Worm (Caenorhabditis elegans) whole organism, L3 larva: ENCODE results near the gene cho-1.

Source experiments
- R02D3.7 ChIP-seq: fragments of 150-350 bp; optimal IDR thresholded peaks from 2 replicates; lab custom pipeline; 2014; ENCODE audit warnings: missing biosample characterization, missing genetic modification characterization
- ZK546.5 ChIP-seq: sonication (generic microtip); optimal IDR thresholded peaks from 2 replicates; lab custom pipeline; 2017; ENCODE audit warnings: missing biosample characterization, missing genetic modification characterization
- aly-2 ChIP-seq: fragments of 150-350 bp; optimal IDR thresholded peaks from 2 replicates; lab custom pipeline; 2014; ENCODE audit warnings: missing biosample characterization, missing genetic modification characterization
- ama-1 ChIP-seq: fragments of 150-350 bp; optimal IDR thresholded peaks from 2 replicates; lab custom pipeline; 2018
- ceh-28 ChIP-seq: fragments of 150-350 bp; optimal IDR thresholded peaks from 2 replicates; lab custom pipeline; 2014; ENCODE audit warnings: missing biosample characterization, missing genetic modification reagents, missing genetic modification characterization
- ceh-82 ChIP-seq: fragments of 150-350 bp; optimal IDR thresholded peaks from 2 replicates; lab custom pipeline; 2014; ENCODE audit warnings: missing biosample characterization, missing genetic modification characterization
- ceh-9 ChIP-seq: sonication (generic microtip); optimal IDR thresholded peaks from 2 replicates; lab custom pipeline; 2018; ENCODE audit warnings: missing biosample characterization, missing genetic modification characterization
- daf-12 ChIP-seq: fragments of 150-350 bp; optimal IDR thresholded peaks from 2 replicates; lab custom pipeline; 2014; ENCODE audit warnings: missing biosample characterization, missing genetic modification reagents, missing genetic modification characterization
- egl-27 ChIP-seq: sonication (generic microtip); optimal IDR thresholded peaks from 4 replicates; lab custom pipeline; 2017; ENCODE audit warnings: missing biosample characterization, missing genetic modification reagents, missing genetic modification characterization
- egl-5 ChIP-seq: fragments of 150-350 bp; optimal IDR thresholded peaks from 2 replicates; lab custom pipeline; 2017; ENCODE audit warnings: missing biosample characterization, missing genetic modification reagents, missing genetic modification characterization, inconsistent platforms
- elt-1 ChIP-seq: fragments of 150-350 bp; optimal IDR thresholded peaks from 2 replicates; lab custom pipeline; 2014; ENCODE audit warnings: missing biosample characterization, missing genetic modification characterization
- elt-2 ChIP-seq: sonication (generic microtip); optimal IDR thresholded peaks from 2 replicates; lab custom pipeline; 2016; ENCODE audit warnings: missing genetic modification reagents, mild to moderate bottlenecking, missing genetic modification characterization, missing compliant biosample characterization
- eor-1 ChIP-seq, 2 experiments: fragments of 150-350 bp; optimal IDR thresholded peaks; 2 replicates each; lab custom pipeline; 2014 to 2018; ENCODE audit warnings: missing biosample characterization in 2 of 2, missing genetic modification characterization in 2 of 2
- fkh-10 ChIP-seq: sonication (generic microtip); optimal IDR thresholded peaks from 2 replicates; lab custom pipeline; 2017; ENCODE audit warnings: missing biosample characterization, missing genetic modification reagents, missing genetic modification characterization
- fkh-2 ChIP-seq: fragments of 150-350 bp; optimal IDR thresholded peaks from 2 replicates; lab custom pipeline; 2014; ENCODE audit warnings: missing biosample characterization, missing genetic modification reagents, missing genetic modification characterization
- fos-1 ChIP-seq: fragments of 150-350 bp; optimal IDR thresholded peaks from 2 replicates; lab custom pipeline; 2014; ENCODE audit warnings: missing biosample characterization, missing genetic modification characterization
- hmg-11 ChIP-seq: sonication (generic microtip); optimal IDR thresholded peaks from 2 replicates; lab custom pipeline; 2016; ENCODE audit warnings: missing genetic modification characterization, missing compliant biosample characterization
- jun-1 ChIP-seq: fragments of 150-350 bp; optimal IDR thresholded peaks from 2 replicates; lab custom pipeline; 2014; ENCODE audit warnings: missing biosample characterization, missing genetic modification reagents, missing genetic modification characterization
- lin-39 ChIP-seq: fragments of 150-350 bp; optimal IDR thresholded peaks from 2 replicates; lab custom pipeline; 2018; ENCODE audit warnings: missing biosample characterization, missing genetic modification reagents, missing genetic modification characterization
- nfya-1 ChIP-seq: sonication (generic microtip); optimal IDR thresholded peaks from 2 replicates; lab custom pipeline; 2017; ENCODE audit warnings: missing genetic modification characterization, mild to moderate bottlenecking, missing compliant biosample characterization, antibody characterized with exemption, moderate library complexity; ENCODE audit not compliant: insufficient read depth
- nhr-11 ChIP-seq: fragments of 150-350 bp; optimal IDR thresholded peaks from 2 replicates; lab custom pipeline; 2014; ENCODE audit warnings: missing biosample characterization, missing genetic modification characterization
- nhr-12 ChIP-seq: fragments of 150-350 bp; optimal IDR thresholded peaks from 2 replicates; lab custom pipeline; 2014; ENCODE audit warnings: missing biosample characterization, missing genetic modification characterization
- nhr-23 ChIP-seq: fragments of 150-350 bp; optimal IDR thresholded peaks from 2 replicates; lab custom pipeline; 2014; ENCODE audit warnings: missing biosample characterization, missing genetic modification reagents, missing genetic modification characterization
- nhr-237 ChIP-seq: fragments of 150-350 bp; optimal IDR thresholded peaks from 2 replicates; lab custom pipeline; 2014; ENCODE audit warnings: missing biosample characterization, missing genetic modification characterization
- nhr-25 ChIP-seq: sonication (generic microtip); optimal IDR thresholded peaks from 2 replicates; lab custom pipeline; 2017; ENCODE audit warnings: missing biosample characterization, missing genetic modification characterization
- nhr-28 ChIP-seq: fragments of 150-350 bp; optimal IDR thresholded peaks from 2 replicates; lab custom pipeline; 2014; ENCODE audit warnings: missing biosample characterization, missing genetic modification characterization
- nhr-43 ChIP-seq: sonication (generic microtip); optimal IDR thresholded peaks from 2 replicates; lab custom pipeline; 2016; ENCODE audit warnings: mild to moderate bottlenecking, missing genetic modification characterization, missing compliant biosample characterization; ENCODE audit not compliant: poor library complexity, severe bottlenecking
- nhr-67 ChIP-seq: fragments of 150-350 bp; optimal IDR thresholded peaks from 2 replicates; lab custom pipeline; 2014; ENCODE audit warnings: missing biosample characterization, missing genetic modification characterization
- nhr-76 ChIP-seq: fragments of 150-350 bp; sonication (generic microtip); optimal IDR thresholded peaks from 5 replicates; lab custom pipeline; 2014; ENCODE audit warnings: missing biosample characterization, missing genetic modification characterization
- nhr-77 ChIP-seq: fragments of 150-350 bp; optimal IDR thresholded peaks from 2 replicates; lab custom pipeline; 2014; ENCODE audit warnings: missing biosample characterization, missing genetic modification characterization
- pha-4 ChIP-seq: fragments of 150-350 bp; optimal IDR thresholded peaks from 2 replicates; lab custom pipeline; 2014; ENCODE audit warnings: missing biosample characterization, missing genetic modification reagents, missing genetic modification characterization
- pqm-1 ChIP-seq: fragments of 150-350 bp; optimal IDR thresholded peaks from 2 replicates; lab custom pipeline; 2017; ENCODE audit warnings: missing biosample characterization, missing genetic modification characterization, inconsistent platforms
- sea-2 ChIP-seq: fragments of 150-350 bp; sonication (generic microtip); optimal IDR thresholded peaks from 4 replicates; lab custom pipeline; 2014; ENCODE audit warnings: missing biosample characterization, missing genetic modification reagents, missing genetic modification characterization
- snpc-4 ChIP-seq: fragments of 150-350 bp; optimal IDR thresholded peaks from 2 replicates; lab custom pipeline; 2014; ENCODE audit warnings: missing biosample characterization, missing genetic modification characterization
- unc-62 ChIP-seq: fragments of 150-350 bp; sonication (generic microtip); optimal IDR thresholded peaks from 4 replicates; lab custom pipeline; 2014; ENCODE audit warnings: missing biosample characterization, missing genetic modification reagents, missing genetic modification characterization
- zag-1 ChIP-seq: fragments of 150-350 bp; optimal IDR thresholded peaks from 2 replicates; lab custom pipeline; 2014; ENCODE audit warnings: missing biosample characterization, missing genetic modification characterization
- ztf-11 ChIP-seq: fragments of 150-350 bp; optimal IDR thresholded peaks from 2 replicates; lab custom pipeline; 2014; ENCODE audit warnings: missing biosample characterization, missing genetic modification characterization

The cho-1 gene

DNA sequence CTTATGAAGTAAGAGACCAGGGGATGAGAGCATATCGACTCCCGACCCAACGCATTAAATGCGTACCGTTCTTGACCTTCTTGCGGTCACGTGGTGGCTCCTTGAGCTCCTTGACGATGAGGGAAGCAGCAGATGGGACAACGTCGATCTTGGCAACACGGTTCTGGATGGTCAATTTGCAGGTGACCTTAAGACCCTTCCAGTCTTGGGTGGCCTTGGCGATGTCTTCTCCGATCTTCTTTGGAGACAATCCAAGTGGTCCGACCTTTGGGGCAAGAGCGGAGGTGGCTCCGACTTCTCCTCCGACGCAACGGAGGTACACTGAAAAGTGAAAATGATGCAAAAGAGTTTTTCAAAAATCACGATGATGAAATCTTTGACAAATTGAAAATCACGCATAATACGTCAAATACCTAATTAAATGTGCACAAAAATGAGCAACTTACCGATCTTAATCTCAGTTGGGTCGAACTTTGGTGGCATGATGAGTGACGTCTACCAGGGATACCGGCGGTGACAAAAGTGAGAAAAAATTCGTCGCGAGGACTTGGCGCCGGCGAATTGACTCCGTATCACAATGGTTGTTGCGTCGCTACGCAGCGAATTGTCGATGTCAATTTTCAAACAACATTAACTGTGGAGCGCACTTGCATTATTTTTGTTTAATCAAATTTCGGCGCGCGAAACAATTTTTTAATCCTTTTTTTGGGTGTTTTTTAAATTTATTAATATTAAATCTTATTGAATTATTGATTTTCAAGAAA, 25.9 kb upstream of the cho-1 start, which contains the start of gene rpl-12 (continued):
- TF ChIP-seq ZK546.5 (peak; percentile 74), nhr-76 (tag; lab: Kevin White, UChicago) (peak; percentile 72), ceh-82 (tag; lab: Kevin White, UChicago) (peak; percentile 89), nhr-67 (no peak), ceh-28 (tag; lab: Kevin White, UChicago) (peak; percentile 92), egl-27 (tag; lab: Kevin White, UChicago) (peak; percentile 88), fkh-10 (GFP tag; lab: Kevin White, UChicago) (peak; percentile 99), nhr-237 (tag; lab: Kevin White, UChicago) (no peak), nhr-12 (no peak), pqm-1 (peak; percentile 90), nhr-43 (tag; lab: Kevin White, UChicago) (peak; percentile 98), hmg-11 (peak; percentile 91), nhr-25 (peak; percentile 99), ztf-11 (no peak), aly-2 (peak; percentile 71), pha-4 (tag; lab: Kevin White, UChicago) (peak; percentile 100)
- TF ChIP-seq, all 47 proteins: peak for 38

DNA sequence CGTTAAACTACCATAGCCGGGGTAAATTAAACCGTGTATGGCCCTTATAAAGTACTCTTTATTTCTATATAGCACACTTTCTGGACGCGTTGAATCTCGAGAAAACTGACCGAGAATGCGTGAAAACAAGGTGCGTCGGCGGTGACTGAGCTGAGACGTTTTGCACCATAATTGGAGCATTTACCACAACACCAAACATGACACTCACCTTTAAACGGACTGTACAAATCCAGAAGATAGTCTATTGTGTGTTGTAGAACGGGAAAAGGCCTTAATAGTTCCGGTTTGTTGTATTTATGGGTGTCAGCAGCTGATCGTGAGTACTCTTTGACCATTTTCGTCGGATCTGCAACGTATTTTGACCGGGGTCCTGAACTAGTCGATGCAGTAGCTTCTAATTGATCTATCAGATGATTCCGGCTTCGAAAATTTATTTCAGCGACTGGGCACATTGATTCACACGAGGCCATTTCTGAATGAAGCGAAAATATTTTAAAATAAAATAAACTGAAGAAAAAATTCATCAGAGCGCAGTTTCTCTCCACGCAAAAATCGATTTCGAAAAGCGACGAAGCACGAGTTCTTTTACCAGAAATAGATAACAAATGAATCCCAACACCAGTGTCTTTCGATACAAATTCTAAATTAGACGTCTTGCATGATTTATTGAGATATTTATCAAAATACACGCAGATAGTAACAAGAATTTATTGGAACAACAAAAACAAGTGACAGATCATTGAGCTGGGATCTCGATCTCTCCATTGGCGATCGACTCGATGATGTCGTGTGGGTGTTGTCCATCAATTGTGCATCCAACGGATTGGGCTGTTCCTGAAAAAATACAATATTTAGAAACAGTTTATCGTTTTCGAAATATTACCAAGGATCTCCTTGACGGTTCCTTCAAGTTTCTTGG, 24.8 kb upstream of the cho-1 start, which contains the start of gene tag-115:
TSS of gene tag-115 (minus strand) at position 472 of the 919 bp plus-strand sequence.
- TF ChIP-seq nhr-43 (tag; lab: Kevin White, UChicago) (no peak), egl-5 (no peak), fkh-10 (GFP tag; lab: Kevin White, UChicago) (no peak), jun-1 (tag; lab: Kevin White, UChicago) (no peak), nhr-11 (no peak), egl-27 (tag; lab: Kevin White, UChicago) (no peak), hmg-11 (no peak), ceh-9 (tag; lab: Kevin White, UChicago) (no peak), elt-2 (tag; lab: Kevin White, UChicago) (peak; percentile 10), ceh-28 (tag; lab: Kevin White, UChicago) (peak; percentile 37), aly-2 (no peak), ama-1 (lab: Kevin White, UChicago) (peak; percentile 48), nhr-28 (tag; lab: Kevin White, UChicago) (no peak), fkh-2 (tag; lab: Kevin White, UChicago) (no peak), pha-4 (tag; lab: Kevin White, UChicago) (peak; percentile 9), unc-62 (GFP tag; lab: Kevin White, UChicago) (no peak), nhr-23 (tag; lab: Kevin White, UChicago) (no peak), pqm-1 (no peak), nhr-76 (tag; lab: Kevin White, UChicago) (no peak), nhr-77 (tag; lab: Kevin White, UChicago) (no peak), snpc-4 (tag; lab: Kevin White, UChicago) (no peak), nhr-25 (no peak), daf-12 (no peak), ztf-11 (no peak), fos-1 (tag; lab: Kevin White, UChicago) (no peak), lin-39 (no peak), ceh-82 (tag; lab: Kevin White, UChicago) (no peak), zag-1 (tag; lab: Kevin White, UChicago) (no peak), sea-2 (GFP tag; lab: Kevin White, UChicago) (no peak), R02D3.7 (no peak), nfya-1 (no peak)

DNA sequence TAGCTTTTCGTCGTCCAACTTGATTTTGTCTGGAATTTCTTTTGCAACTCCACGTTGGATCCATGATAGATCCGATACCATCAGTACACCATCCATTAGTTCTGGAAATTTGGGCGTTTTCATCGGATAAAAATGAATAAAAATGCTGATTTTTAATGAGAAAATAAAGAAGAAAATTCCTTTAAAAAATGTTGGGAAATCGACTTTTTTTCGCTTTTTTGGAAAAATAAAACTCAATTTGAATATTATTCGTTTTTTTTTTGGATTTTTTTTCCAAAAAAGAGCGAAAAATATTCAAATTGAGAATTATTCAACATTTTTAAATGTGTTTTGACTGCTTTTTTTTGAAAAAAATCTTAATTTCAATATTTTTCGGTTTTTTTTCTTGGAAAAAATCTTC, 22.1 kb upstream of the cho-1 start, which contains the start of gene pwp-1:
TSS of gene pwp-1 (minus strand) at position 101 of the 400 bp plus-strand sequence.
- no peak for TF ChIP-seq snpc-4 (tag; lab: Kevin White, UChicago)
- TF ChIP-seq nhr-237 (tag; lab: Kevin White, UChicago), result no peak
- TF ChIP-seq ceh-9 (tag; lab: Kevin White, UChicago), result no peak
- no peak for TF ChIP-seq zag-1 (tag; lab: Kevin White, UChicago)
- TF ChIP-seq ceh-82 (tag; lab: Kevin White, UChicago), result no peak
- TF ChIP-seq ceh-28 (tag; lab: Kevin White, UChicago), result no peak
- no peak for TF ChIP-seq fkh-10 (GFP tag; lab: Kevin White, UChicago)
- no peak for TF ChIP-seq pha-4 (tag; lab: Kevin White, UChicago)
- no peak for TF ChIP-seq ZK546.5
- no peak for TF ChIP-seq jun-1 (tag; lab: Kevin White, UChicago)
- no peak for TF ChIP-seq eor-1 (tag; optimal IDR thresholded peaks at IDR 0.05; lab: Kevin White, UChicago)
- no peak for TF ChIP-seq nhr-23 (tag; lab: Kevin White, UChicago)
- no peak for TF ChIP-seq nhr-28 (tag; lab: Kevin White, UChicago)
- TF ChIP-seq nhr-76 (tag; lab: Kevin White, UChicago), result no peak
- TF ChIP-seq nhr-11, result no peak
- no peak for TF ChIP-seq elt-2 (tag; lab: Kevin White, UChicago)
- no peak for TF ChIP-seq ama-1 (lab: Kevin White, UChicago)
- TF ChIP-seq nfya-1, result no peak
- no peak for TF ChIP-seq elt-1
- TF ChIP-seq fkh-2 (tag; lab: Kevin White, UChicago), result no peak
